Worm (Caenorhabditis elegans) whole organism, L3 larva: ENCODE measurements around the gene R11H6.2.
A peak's percentile ranks its signal among the peaks of the same experiment; 100 is the strongest.

ENCODE experiments used
- R02D3.7 ChIP-seq: fragments of 150-350 bp; optimal IDR thresholded peaks from 2 replicates; lab custom pipeline; 2014; ENCODE audit warnings: missing biosample characterization, missing genetic modification characterization
- aly-2 ChIP-seq: fragments of 150-350 bp; optimal IDR thresholded peaks from 2 replicates; lab custom pipeline; 2014; ENCODE audit warnings: missing biosample characterization, missing genetic modification characterization
- ama-1 ChIP-seq: fragments of 150-350 bp; optimal IDR thresholded peaks from 2 replicates; lab custom pipeline; 2018
- ceh-16 ChIP-seq: sonication (generic microtip); optimal IDR thresholded peaks from 2 replicates; lab custom pipeline; 2017; ENCODE audit warnings: missing biosample characterization, missing genetic modification characterization
- ceh-28 ChIP-seq: fragments of 150-350 bp; optimal IDR thresholded peaks from 2 replicates; lab custom pipeline; 2014; ENCODE audit warnings: missing biosample characterization, missing genetic modification reagents, missing genetic modification characterization
- egl-5 ChIP-seq: fragments of 150-350 bp; optimal IDR thresholded peaks from 2 replicates; lab custom pipeline; 2017; ENCODE audit warnings: missing biosample characterization, missing genetic modification reagents, missing genetic modification characterization, inconsistent platforms
- elt-1 ChIP-seq: fragments of 150-350 bp; optimal IDR thresholded peaks from 2 replicates; lab custom pipeline; 2014; ENCODE audit warnings: missing biosample characterization, missing genetic modification characterization
- elt-2 ChIP-seq: sonication (generic microtip); optimal IDR thresholded peaks from 2 replicates; lab custom pipeline; 2016; ENCODE audit warnings: missing genetic modification reagents, mild to moderate bottlenecking, missing genetic modification characterization, missing compliant biosample characterization
- elt-3 ChIP-seq, 3 experiments: fragments of 150-350 bp in 1 of 3; sonication (generic microtip) in 2 of 3; optimal IDR thresholded peaks; 2 replicates in 2 of 3; 4 replicates in 1 of 3; lab custom pipeline; 2014 to 2017; ENCODE audit warnings: missing biosample characterization in 3 of 3, missing genetic modification characterization in 3 of 3
- eor-1 ChIP-seq, 2 experiments: fragments of 150-350 bp; optimal IDR thresholded peaks; 2 replicates each; lab custom pipeline; 2014 to 2018; ENCODE audit warnings: missing biosample characterization in 2 of 2, missing genetic modification characterization in 2 of 2
- fos-1 ChIP-seq: fragments of 150-350 bp; optimal IDR thresholded peaks from 2 replicates; lab custom pipeline; 2014; ENCODE audit warnings: missing biosample characterization, missing genetic modification characterization
- jun-1 ChIP-seq: fragments of 150-350 bp; optimal IDR thresholded peaks from 2 replicates; lab custom pipeline; 2014; ENCODE audit warnings: missing biosample characterization, missing genetic modification reagents, missing genetic modification characterization
- lsy-12 ChIP-seq: sonication (generic microtip); optimal IDR thresholded peaks from 2 replicates; lab custom pipeline; 2016; ENCODE audit warnings: mild to moderate bottlenecking, missing genetic modification characterization, missing compliant biosample characterization
- mdl-1 ChIP-seq: fragments of 150-350 bp; optimal IDR thresholded peaks from 2 replicates; lab custom pipeline; 2014; ENCODE audit warnings: missing biosample characterization, missing genetic modification characterization
- nfya-1 ChIP-seq: sonication (generic microtip); optimal IDR thresholded peaks from 2 replicates; lab custom pipeline; 2017; ENCODE audit warnings: missing genetic modification characterization, mild to moderate bottlenecking, missing compliant biosample characterization, antibody characterized with exemption, moderate library complexity; ENCODE audit not compliant: insufficient read depth
- nhr-12 ChIP-seq: fragments of 150-350 bp; optimal IDR thresholded peaks from 2 replicates; lab custom pipeline; 2014; ENCODE audit warnings: missing biosample characterization, missing genetic modification characterization
- nhr-23 ChIP-seq: fragments of 150-350 bp; optimal IDR thresholded peaks from 2 replicates; lab custom pipeline; 2014; ENCODE audit warnings: missing biosample characterization, missing genetic modification reagents, missing genetic modification characterization
- nhr-237 ChIP-seq: fragments of 150-350 bp; optimal IDR thresholded peaks from 2 replicates; lab custom pipeline; 2014; ENCODE audit warnings: missing biosample characterization, missing genetic modification characterization
- nhr-25 ChIP-seq: sonication (generic microtip); optimal IDR thresholded peaks from 2 replicates; lab custom pipeline; 2017; ENCODE audit warnings: missing biosample characterization, missing genetic modification characterization
- nhr-28 ChIP-seq: fragments of 150-350 bp; optimal IDR thresholded peaks from 2 replicates; lab custom pipeline; 2014; ENCODE audit warnings: missing biosample characterization, missing genetic modification characterization
- nhr-43 ChIP-seq: sonication (generic microtip); optimal IDR thresholded peaks from 2 replicates; lab custom pipeline; 2016; ENCODE audit warnings: mild to moderate bottlenecking, missing genetic modification characterization, missing compliant biosample characterization; ENCODE audit not compliant: poor library complexity, severe bottlenecking
- nhr-67 ChIP-seq: fragments of 150-350 bp; optimal IDR thresholded peaks from 2 replicates; lab custom pipeline; 2014; ENCODE audit warnings: missing biosample characterization, missing genetic modification characterization
- nhr-76 ChIP-seq: fragments of 150-350 bp; sonication (generic microtip); optimal IDR thresholded peaks from 5 replicates; lab custom pipeline; 2014; ENCODE audit warnings: missing biosample characterization, missing genetic modification characterization
- nhr-77 ChIP-seq: fragments of 150-350 bp; optimal IDR thresholded peaks from 2 replicates; lab custom pipeline; 2014; ENCODE audit warnings: missing biosample characterization, missing genetic modification characterization
- pha-4 ChIP-seq: fragments of 150-350 bp; optimal IDR thresholded peaks from 2 replicates; lab custom pipeline; 2014; ENCODE audit warnings: missing biosample characterization, missing genetic modification reagents, missing genetic modification characterization
- pqm-1 ChIP-seq: fragments of 150-350 bp; optimal IDR thresholded peaks from 2 replicates; lab custom pipeline; 2017; ENCODE audit warnings: missing biosample characterization, missing genetic modification characterization, inconsistent platforms
- skn-1 ChIP-seq: fragments of 150-350 bp; optimal IDR thresholded peaks from 2 replicates; lab custom pipeline; 2014; ENCODE audit warnings: missing biosample characterization, missing genetic modification characterization
- snpc-4 ChIP-seq: fragments of 150-350 bp; optimal IDR thresholded peaks from 2 replicates; lab custom pipeline; 2014; ENCODE audit warnings: missing biosample characterization, missing genetic modification characterization
- unc-62 ChIP-seq: fragments of 150-350 bp; sonication (generic microtip); optimal IDR thresholded peaks from 4 replicates; lab custom pipeline; 2014; ENCODE audit warnings: missing biosample characterization, missing genetic modification reagents, missing genetic modification characterization
- ztf-11 ChIP-seq: fragments of 150-350 bp; optimal IDR thresholded peaks from 2 replicates; lab custom pipeline; 2014; ENCODE audit warnings: missing biosample characterization, missing genetic modification characterization

R11H6.2 gene

ce11 chrV:14594943-14595342, 2.9 kb upstream of the R11H6.2 start:
- TF ChIP-seq elt-2 (tag; lab: Kevin White, UChicago) (peak; percentile 3), nhr-77 (tag; lab: Kevin White, UChicago) (no peak), ztf-11 (no peak), nhr-23 (no peak), R02D3.7 (no peak), egl-5 (tag; lab: Kevin White, UChicago) (no peak), nhr-25 (tag; lab: Kevin White, UChicago) (no peak)
- TF ChIP-seq, all 47 proteins: peak for 1

- TF ChIP-seq fos-1 (tag; lab: Kevin White, UChicago) (no peak), elt-2 (tag; lab: Kevin White, UChicago) (peak; percentile 72)
These were observed 1.8 kb upstream of the R11H6.2 start for ce11 chrV:14595984-14596383.

DNA sequence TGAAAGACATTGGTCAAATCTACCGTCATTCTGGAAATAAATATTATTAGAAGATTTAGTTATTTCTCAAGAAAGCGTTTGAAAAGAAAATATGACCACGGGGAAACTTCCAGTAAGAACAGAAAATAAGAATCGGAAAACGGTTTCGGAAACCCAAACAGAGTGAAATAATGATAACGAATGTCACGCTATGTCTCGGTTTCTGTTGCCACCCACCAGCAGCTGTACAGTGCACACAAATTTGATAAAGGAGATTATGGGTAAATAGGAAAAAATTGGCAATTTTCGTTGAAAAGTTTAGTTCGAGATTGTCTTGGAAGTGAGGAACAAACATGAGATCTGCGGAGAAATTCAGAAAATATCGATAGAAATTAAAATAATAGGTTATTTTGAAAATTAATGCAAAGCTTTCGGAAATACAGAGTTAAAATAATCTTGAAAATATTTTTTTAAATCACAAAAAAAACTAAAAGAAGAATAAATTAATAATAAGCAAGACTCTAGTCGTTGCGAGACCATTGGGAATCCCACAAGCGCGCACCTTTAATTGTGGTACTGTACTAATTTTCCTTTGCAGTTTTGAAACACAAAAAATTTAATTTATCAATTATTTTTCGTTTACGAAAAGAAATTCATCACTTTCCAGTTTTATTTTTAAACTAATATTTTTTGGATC, 663 bp upstream of the R11H6.2 start, which contains the start of gene pes-9:
pes-9 (minus strand) TSS at position 30 of the 676 bp plus-strand sequence.
- TF ChIP-seq pqm-1: peak; percentile 24
- TF ChIP-seq elt-2 (tag; lab: Kevin White, UChicago): peak; percentile 68
- TF ChIP-seq nhr-28 (tag; lab: Kevin White, UChicago): no peak
- TF ChIP-seq lsy-12 (tag; lab: Kevin White, UChicago): no peak

ce11 chrV:14599972-14600371, 2.2 kb downstream of the R11H6.2 start, which contains the start of gene glb-22:
glb-22 (plus strand) TSS chrV:14600272.
- no peak for TF ChIP-seq nhr-12 (tag; lab: Kevin White, UChicago)
- no peak for TF ChIP-seq jun-1 (tag; lab: Kevin White, UChicago)
- TF ChIP-seq nhr-67 (tag; lab: Kevin White, UChicago): no peak

ce11 chrV:14603755-14604154, 5.9 kb downstream of the R11H6.2 start:
- TF ChIP-seq skn-1 (tag; lab: Kevin White, UChicago) (no peak), elt-1 (tag; lab: Kevin White, UChicago) (peak; percentile 66)

DNA sequence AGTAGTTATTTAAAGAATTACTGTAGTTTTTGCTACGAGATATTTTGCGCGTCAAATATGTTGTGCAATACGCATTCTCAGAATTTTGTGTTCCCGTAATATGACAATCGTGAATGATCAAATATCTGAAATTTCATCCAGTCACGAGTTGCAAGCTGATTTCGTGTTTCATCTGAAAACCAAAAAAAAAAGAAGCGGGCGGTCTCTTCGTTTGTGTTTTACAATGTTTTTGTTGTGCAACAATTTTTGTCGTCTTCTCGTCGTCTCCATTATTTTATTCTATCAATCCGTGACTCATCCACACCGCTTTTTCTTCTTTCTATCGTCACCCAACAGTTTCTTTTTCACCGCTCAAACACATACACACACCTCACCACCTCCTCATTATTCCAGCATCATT, 11.8 kb downstream of the R11H6.2 start, which contains the start of gene R11H6.4:
R11H6.4 (plus strand) TSS at position 301 of the 400 bp plus-strand sequence.
- TF ChIP-seq mdl-1 (tag; lab: Kevin White, UChicago): no peak
- TF ChIP-seq nhr-43 (tag; lab: Kevin White, UChicago): no peak
- no peak for TF ChIP-seq ceh-16 (tag; lab: Kevin White, UChicago)
- TF ChIP-seq nhr-237: no peak
- TF ChIP-seq R02D3.7: no peak
- no peak for TF ChIP-seq snpc-4 (tag; lab: Kevin White, UChicago)
- no peak for TF ChIP-seq ama-1 (lab: Kevin White, UChicago)
- no peak for TF ChIP-seq unc-62 (GFP tag; lab: Kevin White, UChicago)
- no peak for TF ChIP-seq nfya-1 (tag; lab: Kevin White, UChicago)
- TF ChIP-seq egl-5 (tag; lab: Kevin White, UChicago): no peak
- TF ChIP-seq ceh-28 (tag; lab: Kevin White, UChicago): no peak
- TF ChIP-seq eor-1 (tag; optimal IDR thresholded peaks at IDR 0.05; lab: Kevin White, UChicago): no peak
- no peak for TF ChIP-seq elt-2 (tag; lab: Kevin White, UChicago)
- TF ChIP-seq nhr-12 (tag; lab: Kevin White, UChicago): no peak
- no peak for TF ChIP-seq nhr-76 (tag; lab: Kevin White, UChicago)
- no peak for TF ChIP-seq ztf-11
- no peak for TF ChIP-seq lsy-12 (tag; lab: Kevin White, UChicago)

DNA sequence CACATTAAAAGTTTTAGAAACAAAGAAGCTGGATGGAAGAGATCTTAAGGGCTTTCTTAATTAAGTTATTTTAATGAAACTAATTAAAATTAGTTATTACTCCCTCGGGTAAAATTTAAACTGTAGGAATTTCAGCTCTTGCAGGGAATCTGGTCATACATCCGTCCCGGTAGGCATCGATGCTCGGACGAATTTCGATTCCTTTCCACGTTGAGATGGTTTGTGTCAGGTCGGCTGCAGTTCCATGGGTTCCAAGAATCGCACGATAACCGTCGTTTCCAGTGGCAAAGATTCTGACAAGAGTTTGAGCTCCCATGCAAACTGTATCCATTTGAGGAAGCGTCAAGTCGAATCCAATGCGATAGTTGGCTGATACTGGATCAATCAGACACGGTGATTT, 13.0 kb downstream of the R11H6.2 start:
- no peak for TF ChIP-seq nhr-25 (tag; lab: Kevin White, UChicago)
- no peak for TF ChIP-seq elt-3 (tag; optimal IDR thresholded peaks at IDR 0.05; lab: Kevin White, UChicago)
- TF ChIP-seq pqm-1: no peak
- no peak for TF ChIP-seq eor-1 (tag; optimal IDR thresholded peaks at IDR 0.05; lab: Kevin White, UChicago)
- TF ChIP-seq elt-2 (tag; lab: Kevin White, UChicago): no peak
- TF ChIP-seq ceh-16 (tag; lab: Kevin White, UChicago): no peak
- TF ChIP-seq pha-4 (tag; lab: Kevin White, UChicago): no peak
- TF ChIP-seq ztf-11: no peak
- TF ChIP-seq ama-1 (lab: Kevin White, UChicago): no peak
- no peak for TF ChIP-seq aly-2 (tag; lab: Kevin White, UChicago)
- TF ChIP-seq mdl-1 (tag; lab: Kevin White, UChicago): no peak
- no peak for TF ChIP-seq fos-1 (tag; lab: Kevin White, UChicago)
- TF ChIP-seq R02D3.7: no peak
- TF ChIP-seq, all 47 proteins: peak for 0
